Worm (Caenorhabditis elegans) whole organism, midembryonic: ENCODE results near the gene cnc-4.

Source experiments
- klf-2 ChIP-seq: fragments of 200-800 bp; sonication (Bioruptor generic); conservative IDR thresholded peaks from 2 replicates; pipeline ENCODE4 v1.3.6; 2022; ENCODE audit warnings: missing genetic modification reagents, missing genetic modification characterization, missing compliant biosample characterization
- med-1 ChIP-seq: sonication (generic microtip); optimal IDR thresholded peaks from 2 replicates; lab custom pipeline; 2017; ENCODE audit warnings: missing genetic modification characterization, mild to moderate bottlenecking, missing compliant biosample characterization, antibody characterized with exemption, missing genetic modification reagents; ENCODE audit not compliant: insufficient read depth
- ztf-23 ChIP-seq: fragments of 200-800 bp; sonication (Bioruptor generic); IDR thresholded peaks from 2 replicates; pipeline ENCODE4 v1.3.6; 2022; ENCODE audit warnings: missing genetic modification reagents, missing genetic modification characterization, missing compliant biosample characterization
- ztf-29 ChIP-seq: fragments of 200-800 bp; sonication (Bioruptor generic); IDR thresholded peaks from 2 replicates; pipeline ENCODE4 v1.3.6; 2022; ENCODE audit warnings: missing genetic modification reagents, missing genetic modification characterization, missing compliant biosample characterization

DNA sequence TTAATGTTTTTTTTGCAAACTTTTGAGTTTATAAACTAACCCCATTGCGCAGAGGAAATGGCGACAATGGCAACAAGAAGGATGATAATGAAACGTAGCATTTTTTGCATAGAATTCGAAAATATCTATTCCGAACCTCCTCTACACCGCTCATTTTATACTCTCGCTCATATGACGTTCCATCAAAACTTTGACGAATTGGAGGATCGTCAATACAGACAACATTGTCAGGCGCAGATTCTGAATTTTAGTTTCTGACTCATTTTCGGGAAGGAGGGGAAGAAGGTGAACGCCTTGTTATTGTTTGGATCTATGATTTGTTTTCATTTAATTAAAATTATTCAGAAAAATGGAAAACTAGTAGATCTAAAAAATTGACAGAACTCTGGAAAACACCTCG, 2.8 kb upstream of the cnc-4 start, which contains the start of gene cnc-1:
- TF ChIP-seq ztf-29 (GFP tag; lab: Robert Waterston, UW) (no peak), ztf-23 (GFP tag; lab: Robert Waterston, UW) (no peak), med-1 (GFP tag; lab: Kevin White, UChicago) (no peak), klf-2 (no peak)
